Worm (Caenorhabditis elegans) whole organism, L3 larva: ENCODE measurements around the gene fbxa-120.

Experiments used
- aly-2 ChIP-seq: fragments of 150-350 bp; optimal IDR thresholded peaks from 2 replicates; lab custom pipeline; 2014; ENCODE audit warnings: missing biosample characterization, missing genetic modification characterization
- ama-1 ChIP-seq: fragments of 150-350 bp; optimal IDR thresholded peaks from 2 replicates; lab custom pipeline; 2018
- ceh-16 ChIP-seq: sonication (generic microtip); optimal IDR thresholded peaks from 2 replicates; lab custom pipeline; 2017; ENCODE audit warnings: missing biosample characterization, missing genetic modification characterization
- ceh-82 ChIP-seq: fragments of 150-350 bp; optimal IDR thresholded peaks from 2 replicates; lab custom pipeline; 2014; ENCODE audit warnings: missing biosample characterization, missing genetic modification characterization
- egl-27 ChIP-seq: sonication (generic microtip); optimal IDR thresholded peaks from 4 replicates; lab custom pipeline; 2017; ENCODE audit warnings: missing biosample characterization, missing genetic modification reagents, missing genetic modification characterization
- lin-39 ChIP-seq: fragments of 150-350 bp; optimal IDR thresholded peaks from 2 replicates; lab custom pipeline; 2018; ENCODE audit warnings: missing biosample characterization, missing genetic modification reagents, missing genetic modification characterization
- nhr-28 ChIP-seq: fragments of 150-350 bp; optimal IDR thresholded peaks from 2 replicates; lab custom pipeline; 2014; ENCODE audit warnings: missing biosample characterization, missing genetic modification characterization
- nhr-76 ChIP-seq: fragments of 150-350 bp; sonication (generic microtip); optimal IDR thresholded peaks from 5 replicates; lab custom pipeline; 2014; ENCODE audit warnings: missing biosample characterization, missing genetic modification characterization
- snpc-4 ChIP-seq: fragments of 150-350 bp; optimal IDR thresholded peaks from 2 replicates; lab custom pipeline; 2014; ENCODE audit warnings: missing biosample characterization, missing genetic modification characterization
- unc-39 ChIP-seq: sonication (generic microtip); optimal IDR thresholded peaks from 4 replicates; lab custom pipeline; 2017; ENCODE audit warnings: missing biosample characterization, missing genetic modification characterization
- unc-62 ChIP-seq: fragments of 150-350 bp; sonication (generic microtip); optimal IDR thresholded peaks from 4 replicates; lab custom pipeline; 2014; ENCODE audit warnings: missing biosample characterization, missing genetic modification reagents, missing genetic modification characterization
- ztf-11 ChIP-seq: fragments of 150-350 bp; optimal IDR thresholded peaks from 2 replicates; lab custom pipeline; 2014; ENCODE audit warnings: missing biosample characterization, missing genetic modification characterization
- ztf-4 ChIP-seq: fragments of 150-350 bp; optimal IDR thresholded peaks from 2 replicates; lab custom pipeline; 2014; ENCODE audit warnings: missing biosample characterization, missing genetic modification characterization

DNA sequence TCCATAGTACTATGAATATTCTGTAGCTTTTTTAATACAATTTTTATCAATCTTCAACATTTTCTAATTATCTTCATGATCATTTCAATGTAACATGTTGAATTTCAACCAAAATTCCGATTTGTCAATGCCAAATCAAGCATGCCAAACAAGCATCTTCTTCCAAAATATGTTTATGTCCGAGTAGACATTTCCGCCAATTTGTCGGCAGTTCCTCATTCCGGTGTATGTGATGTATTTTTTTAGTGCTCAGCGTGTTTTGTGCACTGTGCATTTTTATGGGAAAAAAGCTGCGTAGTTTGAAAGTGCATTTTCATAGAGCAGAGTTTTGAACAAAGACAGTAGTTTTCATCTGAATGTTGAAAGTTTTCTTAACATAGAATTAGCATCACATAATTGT lies 46.9 kb downstream of the fbxa-120 start:
- TF ChIP-seq unc-62 (GFP tag; lab: Kevin White, UChicago) (no peak), ceh-16 (no peak), ama-1 (lab: Kevin White, UChicago) (no peak), unc-39 (tag; lab: Kevin White, UChicago) (no peak), egl-27 (tag; lab: Kevin White, UChicago) (no peak), snpc-4 (tag; lab: Kevin White, UChicago) (no peak), nhr-76 (tag; lab: Kevin White, UChicago) (no peak), nhr-28 (tag; lab: Kevin White, UChicago) (no peak), ztf-11 (tag; lab: Kevin White, UChicago) (no peak), ceh-82 (no peak), ztf-4 (tag; lab: Kevin White, UChicago) (no peak), lin-39 (tag; lab: Kevin White, UChicago) (no peak), aly-2 (tag; lab: Kevin White, UChicago) (no peak)
